Worm (Caenorhabditis elegans) whole organism, L3 larva: ENCODE data around the gene dnj-20.
A peak's percentile ranks its signal among the peaks of the same experiment; 100 is the strongest.

ENCODE experiments used
- aly-2 ChIP-seq: fragments of 150-350 bp; optimal IDR thresholded peaks from 2 replicates; lab custom pipeline; 2014; ENCODE audit warnings: missing biosample characterization, missing genetic modification characterization
- jun-1 ChIP-seq: fragments of 150-350 bp; optimal IDR thresholded peaks from 2 replicates; lab custom pipeline; 2014; ENCODE audit warnings: missing biosample characterization, missing genetic modification reagents, missing genetic modification characterization
- lin-15B ChIP-seq: fragments of 150-350 bp; optimal IDR thresholded peaks from 2 replicates; lab custom pipeline; 2014; ENCODE audit warnings: missing biosample characterization, missing genetic modification characterization
- mdl-1 ChIP-seq: fragments of 150-350 bp; optimal IDR thresholded peaks from 2 replicates; lab custom pipeline; 2014; ENCODE audit warnings: missing biosample characterization, missing genetic modification characterization
- nhr-237 ChIP-seq: fragments of 150-350 bp; optimal IDR thresholded peaks from 2 replicates; lab custom pipeline; 2014; ENCODE audit warnings: missing biosample characterization, missing genetic modification characterization
- nhr-77 ChIP-seq: fragments of 150-350 bp; optimal IDR thresholded peaks from 2 replicates; lab custom pipeline; 2014; ENCODE audit warnings: missing biosample characterization, missing genetic modification characterization
- snpc-4 ChIP-seq: fragments of 150-350 bp; optimal IDR thresholded peaks from 2 replicates; lab custom pipeline; 2014; ENCODE audit warnings: missing biosample characterization, missing genetic modification characterization
- unc-39 ChIP-seq: sonication (generic microtip); optimal IDR thresholded peaks from 4 replicates; lab custom pipeline; 2017; ENCODE audit warnings: missing biosample characterization, missing genetic modification characterization
- unc-62 ChIP-seq: fragments of 150-350 bp; sonication (generic microtip); optimal IDR thresholded peaks from 4 replicates; lab custom pipeline; 2014; ENCODE audit warnings: missing biosample characterization, missing genetic modification reagents, missing genetic modification characterization

ce11 chrII:9668959-9669358, 45.0 kb upstream of the dnj-20 start, which contains the start of gene taf-8:
- TF ChIP-seq snpc-4 (tag; lab: Kevin White, UChicago) = no peak
- no peak for TF ChIP-seq aly-2
- TF ChIP-seq unc-62 (GFP tag; lab: Kevin White, UChicago) = no peak
- no peak for TF ChIP-seq nhr-237 (tag; lab: Kevin White, UChicago)
- no peak for TF ChIP-seq mdl-1 (tag; lab: Kevin White, UChicago)
- TF ChIP-seq nhr-77 = no peak
- TF ChIP-seq jun-1 (tag; lab: Kevin White, UChicago) = no peak
- TF ChIP-seq lin-15B (tag; lab: Kevin White, UChicago) = peak; percentile 47
- TF ChIP-seq unc-39 = no peak
